Fruit fly (Drosophila melanogaster) whole organism, embryonic: ENCODE measurements around the gene CG17738.

Source experiments
- B-H2 ChIP-seq: fragments of 200-800 bp; sonication (Bioruptor generic); optimal IDR thresholded peaks from 2 replicates; lab custom pipeline; 2018; ENCODE audit warnings: missing biosample characterization, mild to moderate bottlenecking, missing genetic modification characterization
- CG10431 ChIP-seq: fragments of 200-800 bp; sonication (Bioruptor generic); optimal IDR thresholded peaks from 3 replicates; lab custom pipeline; 2018; ENCODE audit warnings: missing biosample characterization, mild to moderate bottlenecking, missing genetic modification characterization
- CG10654 ChIP-seq: fragments of 200-800 bp; sonication (Bioruptor generic); optimal IDR thresholded peaks from 2 replicates; lab custom pipeline; 2016; ENCODE audit warnings: missing biosample characterization, missing genetic modification characterization
- CG12071 ChIP-seq: fragments of 200-800 bp; sonication (Bioruptor generic); optimal IDR thresholded peaks from 3 replicates; lab custom pipeline; 2018; ENCODE audit warnings: missing biosample characterization, mild to moderate bottlenecking, missing genetic modification characterization
- CG13123 ChIP-seq: fragments of 200-800 bp; sonication (Bioruptor generic); optimal IDR thresholded peaks from 2 replicates; lab custom pipeline; 2016; ENCODE audit warnings: missing biosample characterization, missing genetic modification characterization
- CG14014 ChIP-seq: fragments of 200-800 bp; sonication (Bioruptor generic); IDR thresholded peaks from 2 replicates; pipeline ENCODE4 v1.3.6; 2022; ENCODE audit warnings: missing biosample characterization, missing genetic modification characterization
- CG14965 ChIP-seq: fragments of 200-800 bp; sonication (Bioruptor generic); optimal IDR thresholded peaks from 2 replicates; lab custom pipeline; 2016; ENCODE audit warnings: missing biosample characterization, missing genetic modification characterization, borderline replicate concordance
- CG1529 ChIP-seq: fragments of 200-800 bp; sonication (Bioruptor generic); optimal IDR thresholded peaks from 3 replicates; lab custom pipeline; 2018; ENCODE audit warnings: missing biosample characterization, missing genetic modification characterization
- CG16863 ChIP-seq: fragments of 200-800 bp; sonication (Bioruptor generic); optimal IDR thresholded peaks from 3 replicates; lab custom pipeline; 2016; ENCODE audit warnings: missing biosample characterization, missing genetic modification characterization
- CG17361 ChIP-seq: fragments of 200-800 bp; sonication (Bioruptor generic); IDR thresholded peaks from 3 replicates; pipeline ENCODE4 v1.3.6; 2022; ENCODE audit warnings: missing biosample characterization, missing genetic modification characterization
- CG17385 ChIP-seq: fragments of 200-800 bp; sonication (Bioruptor generic); optimal IDR thresholded peaks from 3 replicates; lab custom pipeline; 2018; ENCODE audit warnings: missing biosample characterization, mild to moderate bottlenecking, missing genetic modification characterization
- CG17802 ChIP-seq: fragments of 200-800 bp; sonication (Bioruptor generic); optimal IDR thresholded peaks from 2 replicates; lab custom pipeline; 2018; ENCODE audit warnings: missing biosample characterization, mild to moderate bottlenecking, missing genetic modification characterization, moderate library complexity
- CG31388 ChIP-seq: fragments of 200-800 bp; sonication (Bioruptor generic); optimal IDR thresholded peaks from 2 replicates; lab custom pipeline; 2016; ENCODE audit warnings: missing biosample characterization, missing genetic modification characterization
- CG34422 ChIP-seq: fragments of 200-800 bp; sonication (Bioruptor generic); IDR thresholded peaks from 3 replicates; pipeline ENCODE4 v1.3.6; 2022; ENCODE audit warnings: missing biosample characterization, missing genetic modification characterization
- CG42726 ChIP-seq: fragments of 200-800 bp; sonication (Bioruptor generic); IDR thresholded peaks from 2 replicates; pipeline ENCODE4 v1.3.6; 2022; ENCODE audit warnings: missing biosample characterization, missing genetic modification characterization; ENCODE audit not compliant: partially characterized antibody
- CG5245 ChIP-seq: fragments of 200-800 bp; sonication (Bioruptor generic); optimal IDR thresholded peaks from 3 replicates; lab custom pipeline; 2016; ENCODE audit warnings: missing biosample characterization, missing genetic modification characterization
- CG7987 ChIP-seq: fragments of 200-800 bp; sonication (Bioruptor generic); optimal IDR thresholded peaks from 2 replicates; lab custom pipeline; 2018; ENCODE audit warnings: missing biosample characterization, mild to moderate bottlenecking, missing genetic modification characterization, moderate library complexity
- CG8359 ChIP-seq: fragments of 200-800 bp; sonication (Bioruptor generic); optimal IDR thresholded peaks from 2 replicates; lab custom pipeline; 2017; ENCODE audit warnings: missing biosample characterization, mild to moderate bottlenecking, missing genetic modification characterization, borderline replicate concordance
- CG8388 ChIP-seq: fragments of 200-800 bp; sonication (Bioruptor generic); optimal IDR thresholded peaks from 2 replicates; lab custom pipeline; 2019; ENCODE audit warnings: missing biosample characterization, mild to moderate bottlenecking, missing genetic modification characterization, moderate library complexity
- CG9609 ChIP-seq: fragments of 200-800 bp; sonication (Bioruptor generic); optimal IDR thresholded peaks from 3 replicates; lab custom pipeline; 2016; ENCODE audit warnings: missing biosample characterization, missing genetic modification characterization
- CG9797 ChIP-seq: fragments of 200-800 bp; sonication (Bioruptor generic); optimal IDR thresholded peaks from 3 replicates; lab custom pipeline; 2018; ENCODE audit warnings: missing biosample characterization, mild to moderate bottlenecking, missing genetic modification characterization
- CoRest ChIP-seq: fragments of 200-800 bp; sonication (Bioruptor generic); optimal IDR thresholded peaks from 3 replicates; lab custom pipeline; 2018; ENCODE audit warnings: missing biosample characterization, mild to moderate bottlenecking, missing genetic modification characterization, moderate library complexity
- CrebB ChIP-seq: fragments of 200-800 bp; sonication (Bioruptor generic); optimal IDR thresholded peaks from 3 replicates; lab custom pipeline; 2018; ENCODE audit warnings: missing biosample characterization, mild to moderate bottlenecking, missing genetic modification characterization
- D19A ChIP-seq: fragments of 200-800 bp; optimal IDR thresholded peaks from 3 replicates; lab custom pipeline; 2019; ENCODE audit warnings: missing biosample characterization, mild to moderate bottlenecking, missing genetic modification characterization, moderate library complexity
- Doc3 ChIP-seq: fragments of 200-800 bp; sonication (Bioruptor generic); IDR thresholded peaks from 3 replicates; pipeline ENCODE4 v1.3.6; 2022; ENCODE audit warnings: missing biosample characterization, missing genetic modification characterization; ENCODE audit not compliant: partially characterized antibody
- Fer2 ChIP-seq: fragments of 200-800 bp; sonication (Bioruptor generic); optimal IDR thresholded peaks from 2 replicates; lab custom pipeline; 2018; ENCODE audit warnings: missing biosample characterization, mild to moderate bottlenecking, missing genetic modification characterization, moderate library complexity
- Lim3 ChIP-seq: fragments of 200-800 bp; sonication (Bioruptor generic); IDR thresholded peaks from 2 replicates; pipeline ENCODE4 v1.3.6; 2022; ENCODE audit warnings: missing biosample characterization, missing genetic modification characterization
- Meics ChIP-seq: fragments of 200-800 bp; sonication (Bioruptor generic); optimal IDR thresholded peaks from 2 replicates; lab custom pipeline; 2017; ENCODE audit warnings: missing biosample characterization, mild to moderate bottlenecking, missing genetic modification characterization
- NC2β ChIP-seq: fragments of 200-800 bp; sonication (Bioruptor generic); optimal IDR thresholded peaks from 2 replicates; lab custom pipeline; 2016; ENCODE audit warnings: missing biosample characterization, missing genetic modification characterization
- Neu2 ChIP-seq: fragments of 200-800 bp; sonication (Bioruptor generic); optimal IDR thresholded peaks from 3 replicates; lab custom pipeline; 2016; ENCODE audit warnings: missing biosample characterization, missing genetic modification characterization, borderline replicate concordance
- Oli ChIP-seq: fragments of 200-800 bp; sonication (Bioruptor generic); optimal IDR thresholded peaks from 2 replicates; lab custom pipeline; 2018; ENCODE audit warnings: missing biosample characterization, mild to moderate bottlenecking, missing genetic modification characterization, moderate library complexity
- Rfx ChIP-seq: fragments of 200-800 bp; sonication (Bioruptor generic); IDR thresholded peaks from 2 replicates; pipeline ENCODE4 v1.3.6; 2022; ENCODE audit warnings: missing biosample characterization, missing genetic modification characterization
- Side ChIP-seq: fragments of 200-800 bp; sonication (Bioruptor generic); optimal IDR thresholded peaks from 2 replicates; lab custom pipeline; 2016; ENCODE audit warnings: missing biosample characterization, missing genetic modification characterization
- Stat92E ChIP-seq, 3 experiments: fragments of >200 bp in 2 of 3; fragments of 200-800 bp in 1 of 3; sonication (Bioruptor generic) in 1 of 3; optimal IDR thresholded peaks; 2 replicates each; lab custom pipeline; 2017 to 2019; ENCODE audit warnings: missing biosample characterization in 3 of 3, missing genetic modification characterization in 3 of 3, mild to moderate bottlenecking in 1 of 3, moderate library complexity in 1 of 3
- bab2 ChIP-seq: fragments of 200-800 bp; sonication (Bioruptor generic); optimal IDR thresholded peaks from 2 replicates; lab custom pipeline; 2016; ENCODE audit warnings: missing biosample characterization, missing genetic modification characterization
- bcd ChIP-seq: fragments of 200-800 bp; sonication (Bioruptor generic); optimal IDR thresholded peaks from 2 replicates; lab custom pipeline; 2017; ENCODE audit warnings: missing biosample characterization, mild to moderate bottlenecking, missing genetic modification characterization
- br ChIP-seq: fragments of >200 bp; optimal IDR thresholded peaks from 2 replicates; lab custom pipeline; 2017
- bsh ChIP-seq, 2 experiments: fragments of 200-800 bp; sonication (Bioruptor generic); optimal IDR thresholded peaks; 2 replicates each; lab custom pipeline; 2017 to 2018; ENCODE audit warnings: mild to moderate bottlenecking in 2 of 2, missing biosample characterization in 2 of 2, missing genetic modification characterization in 2 of 2, moderate library complexity in 1 of 2
- ci ChIP-seq: fragments of 200-800 bp; sonication (Bioruptor generic); IDR thresholded peaks from 3 replicates; pipeline ENCODE4 v1.3.6; 2022; ENCODE audit warnings: missing biosample characterization, missing genetic modification characterization
- da ChIP-seq: fragments of 200-800 bp; sonication (Bioruptor generic); optimal IDR thresholded peaks from 2 replicates; lab custom pipeline; 2016; ENCODE audit warnings: missing biosample characterization, missing genetic modification characterization
- danr ChIP-seq: fragments of 200-800 bp; sonication (Bioruptor generic); IDR thresholded peaks from 2 replicates; pipeline ENCODE4 v1.3.6; 2022; ENCODE audit warnings: missing biosample characterization, missing genetic modification characterization
- dm ChIP-seq: fragments of 200-800 bp; sonication (Bioruptor generic); optimal IDR thresholded peaks from 3 replicates; lab custom pipeline; 2016; ENCODE audit warnings: missing biosample characterization, missing genetic modification characterization
- fd96Cb ChIP-seq: fragments of 200-800 bp; sonication (Bioruptor generic); optimal IDR thresholded peaks from 2 replicates; lab custom pipeline; 2018; ENCODE audit warnings: missing biosample characterization, mild to moderate bottlenecking, missing genetic modification characterization, moderate library complexity
- ftz-f1 ChIP-seq: fragments of 200-800 bp; sonication (Bioruptor generic); optimal IDR thresholded peaks from 2 replicates; lab custom pipeline; 2016; ENCODE audit warnings: missing biosample characterization, missing genetic modification characterization
- h ChIP-seq: fragments of >200 bp; optimal IDR thresholded peaks from 2 replicates; lab custom pipeline; 2017
- maf-S ChIP-seq: fragments of 200-800 bp; sonication (Bioruptor generic); optimal IDR thresholded peaks from 2 replicates; lab custom pipeline; 2016; ENCODE audit warnings: missing biosample characterization, missing genetic modification characterization
- mam ChIP-seq: fragments of 200-800 bp; sonication (Bioruptor generic); optimal IDR thresholded peaks from 3 replicates; lab custom pipeline; 2016; ENCODE audit warnings: missing biosample characterization, missing genetic modification characterization
- ttk ChIP-seq: fragments of 200-800 bp; sonication (Bioruptor generic); IDR thresholded peaks from 2 replicates; pipeline ENCODE4 v2.1.2; 2022; ENCODE audit warnings: missing biosample characterization, missing genetic modification characterization
- unpg ChIP-seq: fragments of 200-800 bp; sonication (Bioruptor generic); optimal IDR thresholded peaks from 3 replicates; lab custom pipeline; 2018; ENCODE audit warnings: missing biosample characterization, mild to moderate bottlenecking, missing genetic modification characterization, moderate library complexity
- vfl ChIP-seq: fragments of 200-800 bp; sonication (Bioruptor generic); optimal IDR thresholded peaks from 2 replicates; lab custom pipeline; 2016; ENCODE audit warnings: missing biosample characterization, missing genetic modification characterization
- wor ChIP-seq: fragments of 200-800 bp; sonication (Bioruptor generic); IDR thresholded peaks from 2 replicates; pipeline ENCODE4 v1.3.6; 2022; ENCODE audit warnings: missing biosample characterization, missing genetic modification characterization

Gene CG17738

dm6 chr3R:12221366-12221916 is 49.2 kb upstream of the CG17738 start, which contains the start of gene CG4860 (continued):
- TF ChIP-seq danr (GFP tag; lab: Robert Waterston, UW) (peak; percentile 71; the same call in 1 of the 2 replicates), CoRest (tag; lab: Kevin White, UChicago) (peak; percentile 91), ci (peak; percentile 87), br (lab: Kevin White, UChicago) (no peak), Side (GFP tag; lab: Kevin White, UChicago) (peak; percentile 86), Doc3 (GFP tag; lab: Robert Waterston, UW) (no peak), CG34422 (GFP tag; lab: Robert Waterston, UW) (peak; percentile 87), CG8359 (GFP tag; lab: Kevin White, UChicago) (no peak), maf-S (GFP tag; lab: Kevin White, UChicago) (peak; percentile 86), CG7987 (GFP tag; lab: Kevin White, UChicago) (peak; percentile 62), CG5245 (GFP tag; lab: Kevin White, UChicago) (peak; percentile 81), CG31388 (GFP tag; lab: Kevin White, UChicago) (peak; percentile 57), ftz-f1 (GFP tag; lab: Kevin White, UChicago) (peak; percentile 56), CG13123 (GFP tag; lab: Kevin White, UChicago) (peak; percentile 72), bsh (GFP tag; optimal IDR thresholded peaks at IDR 0.05; lab: Kevin White, UChicago) (peak; percentile 50 to 86), fd96Cb (tag; lab: Kevin White, UChicago) (peak; percentile 82), Oli (tag; lab: Kevin White, UChicago) (peak; percentile 88), CG9797 (GFP tag; lab: Kevin White, UChicago) (no peak), CG12071 (GFP tag; lab: Kevin White, UChicago) (peak; percentile 74), dm (GFP tag; lab: Kevin White, UChicago) (peak; percentile 65), CG14965 (GFP tag; lab: Kevin White, UChicago) (no peak), CG8388 (GFP tag; lab: Kevin White, UChicago) (peak; percentile 82), vfl (GFP tag; lab: Kevin White, UChicago) (peak; percentile 85), unpg (GFP tag; lab: Kevin White, UChicago) (peak; percentile 93), CrebB (peak; percentile 52), CG42726 (GFP tag; lab: Robert Waterston, UW) (no peak), ttk (GFP tag; lab: Robert Waterston, UW) (peak; percentile 83), Stat92E (GFP tag; optimal IDR thresholded peaks at IDR 0.05; lab: Kevin White, UChicago) (no peak), CG14014 (GFP tag; lab: Robert Waterston, UW) (peak; percentile 91), bcd (peak; percentile 91), da (peak; percentile 42), wor (peak; percentile 66), CG10654 (GFP tag; lab: Kevin White, UChicago) (peak; percentile 78), h (lab: Kevin White, UChicago) (no peak), CG9609 (GFP tag; lab: Kevin White, UChicago) (peak; percentile 82), Meics (GFP tag; lab: Kevin White, UChicago) (peak; percentile 89), Lim3 (no peak), D19A (tag; lab: Kevin White, UChicago) (peak; percentile 75), mam (peak; percentile 93), CG17802 (tag; lab: Kevin White, UChicago) (no peak), bab2 (GFP tag; lab: Kevin White, UChicago) (peak; percentile 85), NC2β (GFP tag; lab: Kevin White, UChicago) (peak; percentile 55), Rfx (GFP tag; lab: Robert Waterston, UW) (peak; percentile 94), CG10431 (GFP tag; lab: Kevin White, UChicago) (no peak), CG1529 (GFP tag; lab: Kevin White, UChicago) (peak; percentile 65), CG17385 (GFP tag; lab: Kevin White, UChicago) (peak; percentile 80), CG17361 (GFP tag; lab: Robert Waterston, UW) (no peak; the same call in 2 of the 3 replicates), CG16863 (peak; percentile 84), B-H2 (GFP tag; lab: Kevin White, UChicago) (peak; percentile 80), Fer2 (tag; lab: Kevin White, UChicago) (peak; percentile 87), Neu2 (GFP tag; lab: Kevin White, UChicago) (no peak)
